Worm (Caenorhabditis elegans) whole organism, L3 larva: ENCODE data around the gene C54F6.19.

Source experiments
- elt-3 ChIP-seq, 3 experiments: fragments of 150-350 bp in 1 of 3; sonication (generic microtip) in 2 of 3; optimal IDR thresholded peaks; 2 replicates in 2 of 3; 4 replicates in 1 of 3; lab custom pipeline; 2014 to 2017; ENCODE audit warnings: missing biosample characterization in 3 of 3, missing genetic modification characterization in 3 of 3
- fkh-10 ChIP-seq: sonication (generic microtip); optimal IDR thresholded peaks from 2 replicates; lab custom pipeline; 2017; ENCODE audit warnings: missing biosample characterization, missing genetic modification reagents, missing genetic modification characterization
- fos-1 ChIP-seq: fragments of 150-350 bp; optimal IDR thresholded peaks from 2 replicates; lab custom pipeline; 2014; ENCODE audit warnings: missing biosample characterization, missing genetic modification characterization
- lsy-12 ChIP-seq: sonication (generic microtip); optimal IDR thresholded peaks from 2 replicates; lab custom pipeline; 2016; ENCODE audit warnings: mild to moderate bottlenecking, missing genetic modification characterization, missing compliant biosample characterization
- unc-39 ChIP-seq: sonication (generic microtip); optimal IDR thresholded peaks from 4 replicates; lab custom pipeline; 2017; ENCODE audit warnings: missing biosample characterization, missing genetic modification characterization
- ztf-11 ChIP-seq: fragments of 150-350 bp; optimal IDR thresholded peaks from 2 replicates; lab custom pipeline; 2014; ENCODE audit warnings: missing biosample characterization, missing genetic modification characterization
- ztf-4 ChIP-seq: fragments of 150-350 bp; optimal IDR thresholded peaks from 2 replicates; lab custom pipeline; 2014; ENCODE audit warnings: missing biosample characterization, missing genetic modification characterization

- TF ChIP-seq ztf-4 (tag; lab: Kevin White, UChicago) (no peak), unc-39 (tag; lab: Kevin White, UChicago) (no peak), fos-1 (no peak), ztf-11 (tag; lab: Kevin White, UChicago) (no peak), elt-3 (tag; optimal IDR thresholded peaks at IDR 0.05; lab: Kevin White, UChicago) (no peak), lsy-12 (tag; lab: Kevin White, UChicago) (no peak), fkh-10 (GFP tag; lab: Kevin White, UChicago) (no peak)
These were observed 23.0 kb upstream of the C54F6.19 start, which contains the start of gene C54F6.15 for ce11 chrV:7522279-7522678.
